Fruit fly (Drosophila melanogaster) whole organism, embryonic: ENCODE data around the gene PIG-S.

Experiments
- Awh ChIP-seq: fragments of 200-800 bp; sonication (Bioruptor generic); IDR thresholded peaks from 2 replicates; pipeline ENCODE4, ENCODE4 v1.3.6; 2022; ENCODE audit warnings: missing biosample characterization, missing genetic modification characterization
- B-H2 ChIP-seq: fragments of 200-800 bp; sonication (Bioruptor generic); optimal IDR thresholded peaks from 2 replicates; lab custom pipeline; 2018; ENCODE audit warnings: missing biosample characterization, mild to moderate bottlenecking, missing genetic modification characterization
- BEAF-32 ChIP-seq: fragments of 200-800 bp; sonication (Bioruptor generic); optimal IDR thresholded peaks from 3 replicates; lab custom pipeline; 2017; ENCODE audit warnings: missing biosample characterization, missing genetic modification characterization, mild to moderate bottlenecking, moderate library complexity, missing genetic modification reagents
- CG10267 ChIP-seq: fragments of 200-800 bp; sonication (Bioruptor generic); optimal IDR thresholded peaks from 2 replicates; lab custom pipeline; 2018; ENCODE audit warnings: missing biosample characterization, mild to moderate bottlenecking, missing genetic modification characterization, moderate library complexity
- CG10979 ChIP-seq: fragments of 200-800 bp; sonication (Bioruptor generic); optimal IDR thresholded peaks from 2 replicates; lab custom pipeline; 2018; ENCODE audit warnings: missing biosample characterization, mild to moderate bottlenecking, missing genetic modification characterization, moderate library complexity
- CG11093 ChIP-seq: fragments of 200-800 bp; sonication (Bioruptor generic); IDR thresholded peaks from 3 replicates; pipeline ENCODE4 v1.3.6; 2022; ENCODE audit warnings: missing biosample characterization, missing genetic modification characterization
- CG12299 ChIP-seq: fragments of 200-800 bp; sonication (Bioruptor generic); optimal IDR thresholded peaks from 2 replicates; lab custom pipeline; 2018; ENCODE audit warnings: missing biosample characterization, mild to moderate bottlenecking, missing genetic modification characterization
- CG13296 ChIP-seq: fragments of 200-800 bp; sonication (Bioruptor generic); optimal IDR thresholded peaks from 3 replicates; lab custom pipeline; 2018; ENCODE audit warnings: missing biosample characterization, mild to moderate bottlenecking, missing genetic modification characterization
- CG13775 ChIP-seq: fragments of 200-800 bp; sonication (Bioruptor generic); optimal IDR thresholded peaks from 3 replicates; lab custom pipeline; 2017; ENCODE audit warnings: missing biosample characterization, mild to moderate bottlenecking, missing genetic modification characterization
- CG15011 ChIP-seq: fragments of 200-800 bp; sonication (Bioruptor generic); optimal IDR thresholded peaks from 3 replicates; lab custom pipeline; 2018; ENCODE audit warnings: missing biosample characterization, mild to moderate bottlenecking, missing genetic modification characterization
- CG15073 ChIP-seq: fragments of 200-800 bp; sonication (Bioruptor generic); optimal IDR thresholded peaks from 2 replicates; lab custom pipeline; 2016; ENCODE audit warnings: missing biosample characterization, missing genetic modification characterization
- CG18262 ChIP-seq: fragments of 200-800 bp; optimal IDR thresholded peaks from 3 replicates; lab custom pipeline; 2019; ENCODE audit warnings: missing biosample characterization, mild to moderate bottlenecking, missing genetic modification characterization, moderate library complexity
- CG2889 ChIP-seq: fragments of 200-800 bp; sonication (Bioruptor generic); IDR thresholded peaks from 3 replicates; pipeline ENCODE4 v1.3.6; 2022; ENCODE audit warnings: missing biosample characterization, missing genetic modification characterization
- CG30020 ChIP-seq: fragments of 200-800 bp; optimal IDR thresholded peaks from 2 replicates; lab custom pipeline; 2019; ENCODE audit warnings: missing biosample characterization, mild to moderate bottlenecking, missing genetic modification characterization, moderate library complexity
- CG31441 ChIP-seq: fragments of 200-800 bp; sonication (Bioruptor generic); IDR thresholded peaks from 2 replicates; pipeline ENCODE4 v1.3.6; 2022; ENCODE audit warnings: missing biosample characterization, missing genetic modification characterization
- CG32532 ChIP-seq: fragments of 200-800 bp; sonication (Bioruptor generic); IDR thresholded peaks from 2 replicates; pipeline ENCODE4 v1.3.6; 2022; ENCODE audit warnings: missing biosample characterization, missing genetic modification characterization
- CG3407 ChIP-seq: fragments of 200-800 bp; sonication (Bioruptor generic); optimal IDR thresholded peaks from 2 replicates; lab custom pipeline; 2018; ENCODE audit warnings: missing biosample characterization, mild to moderate bottlenecking, missing genetic modification characterization
- CG7556 ChIP-seq: fragments of 200-800 bp; sonication (Bioruptor generic); optimal IDR thresholded peaks from 2 replicates; lab custom pipeline; 2017; ENCODE audit warnings: missing biosample characterization, mild to moderate bottlenecking, missing genetic modification characterization
- CG9437 ChIP-seq: fragments of 200-800 bp; sonication (Bioruptor generic); optimal IDR thresholded peaks from 2 replicates; lab custom pipeline; 2018; ENCODE audit warnings: missing biosample characterization, mild to moderate bottlenecking, missing genetic modification characterization
- Chrac-16 ChIP-seq: fragments of 200-800 bp; sonication (Bioruptor generic); optimal IDR thresholded peaks from 3 replicates; lab custom pipeline; 2016; ENCODE audit warnings: missing biosample characterization, missing genetic modification characterization
- Dad ChIP-seq: fragments of 200-800 bp; sonication (Bioruptor generic); optimal IDR thresholded peaks from 3 replicates; lab custom pipeline; 2016; ENCODE audit warnings: missing biosample characterization, missing genetic modification characterization
- Eip74EF ChIP-seq, 2 experiments: fragments of 200-800 bp in 1 of 2; fragments of >200 bp in 1 of 2; sonication (Bioruptor generic) in 1 of 2; optimal IDR thresholded peaks; 2 replicates each; lab custom pipeline; 2017 to 2019; ENCODE audit warnings: missing biosample characterization in 2 of 2, missing genetic modification characterization in 2 of 2, mild to moderate bottlenecking in 1 of 2, moderate library complexity in 1 of 2
- Gsc ChIP-seq: fragments of 200-800 bp; sonication (Bioruptor generic); IDR thresholded peaks from 2 replicates; pipeline ENCODE4 v1.3.6; 2022; ENCODE audit warnings: missing biosample characterization, missing genetic modification characterization
- Gug ChIP-seq: fragments of 200-800 bp; sonication (Bioruptor generic); IDR thresholded peaks from 4 replicates; pipeline ENCODE4 v1.3.6; 2022; ENCODE audit warnings: missing biosample characterization, missing genetic modification characterization
- HLH54F ChIP-seq: fragments of 200-800 bp; sonication (Bioruptor generic); optimal IDR thresholded peaks from 3 replicates; lab custom pipeline; 2016; ENCODE audit warnings: missing biosample characterization, missing genetic modification characterization
- Hr3 ChIP-seq: fragments of 200-800 bp; sonication (Bioruptor generic); optimal IDR thresholded peaks from 3 replicates; lab custom pipeline; 2016; ENCODE audit warnings: missing biosample characterization, missing genetic modification characterization
- Kr ChIP-seq: fragments of 200-800 bp; sonication (Bioruptor generic); optimal IDR thresholded peaks from 2 replicates; lab custom pipeline; 2017; ENCODE audit warnings: missing biosample characterization, mild to moderate bottlenecking, missing genetic modification characterization
- NfI ChIP-seq: fragments of 200-800 bp; sonication (Bioruptor generic); optimal IDR thresholded peaks from 3 replicates; lab custom pipeline; 2018; ENCODE audit warnings: missing biosample characterization, mild to moderate bottlenecking, missing genetic modification characterization, moderate library complexity
- Oli ChIP-seq: fragments of 200-800 bp; sonication (Bioruptor generic); optimal IDR thresholded peaks from 2 replicates; lab custom pipeline; 2018; ENCODE audit warnings: missing biosample characterization, mild to moderate bottlenecking, missing genetic modification characterization, moderate library complexity
- Ravus ChIP-seq: fragments of 200-800 bp; sonication (Bioruptor generic); IDR thresholded peaks from 2 replicates; pipeline ENCODE4 v1.3.6; 2022; ENCODE audit warnings: missing biosample characterization, missing genetic modification characterization
- Six4 ChIP-seq: fragments of 200-800 bp; sonication (Bioruptor generic); optimal IDR thresholded peaks from 2 replicates; lab custom pipeline; 2016; ENCODE audit warnings: missing biosample characterization, missing genetic modification characterization
- ap ChIP-seq: fragments of 200-800 bp; sonication (Bioruptor generic); IDR thresholded peaks from 2 replicates; pipeline ENCODE4 v1.3.6; 2022; ENCODE audit warnings: missing biosample characterization, missing genetic modification characterization
- ara ChIP-seq: fragments of 200-800 bp; sonication (Bioruptor generic); IDR thresholded peaks from 2 replicates; pipeline ENCODE4 v1.3.6; 2022; ENCODE audit warnings: missing biosample characterization, missing genetic modification characterization
- chinmo ChIP-seq: fragments of 200-800 bp; sonication (Bioruptor generic); IDR thresholded peaks from 4 replicates; pipeline ENCODE4 v1.3.6; 2022; ENCODE audit warnings: missing biosample characterization, missing genetic modification characterization; ENCODE audit not compliant: partially characterized antibody
- chn ChIP-seq: fragments of 200-800 bp; sonication (Bioruptor generic); optimal IDR thresholded peaks from 2 replicates; lab custom pipeline; 2016; ENCODE audit warnings: missing biosample characterization, missing genetic modification characterization
- gem ChIP-seq: fragments of 200-800 bp; sonication (Bioruptor generic); optimal IDR thresholded peaks from 2 replicates; lab custom pipeline; 2019; ENCODE audit warnings: missing biosample characterization, mild to moderate bottlenecking, missing genetic modification characterization, moderate library complexity
- grau ChIP-seq: fragments of 200-800 bp; optimal IDR thresholded peaks from 3 replicates; lab custom pipeline; 2019; ENCODE audit warnings: missing biosample characterization, mild to moderate bottlenecking, missing genetic modification characterization, moderate library complexity
- ind ChIP-seq: fragments of 200-800 bp; sonication (Bioruptor generic); optimal IDR thresholded peaks from 3 replicates; lab custom pipeline; 2016; ENCODE audit warnings: missing biosample characterization, missing genetic modification characterization
- klu ChIP-seq: fragments of 200-800 bp; sonication (Bioruptor generic); IDR thresholded peaks from 2 replicates; pipeline ENCODE4 v1.3.6; 2022; ENCODE audit warnings: missing biosample characterization, missing genetic modification characterization
- lab ChIP-seq: fragments of 200-800 bp; sonication (Bioruptor generic); optimal IDR thresholded peaks from 3 replicates; lab custom pipeline; 2017; ENCODE audit warnings: missing biosample characterization, missing genetic modification characterization, mild to moderate bottlenecking, moderate library complexity, missing genetic modification reagents
- luna ChIP-seq: fragments of 200-800 bp; sonication (Bioruptor generic); optimal IDR thresholded peaks from 2 replicates; lab custom pipeline; 2016; ENCODE audit warnings: missing biosample characterization, missing genetic modification characterization
- oc ChIP-seq: fragments of 200-800 bp; sonication (Bioruptor generic); optimal IDR thresholded peaks from 2 replicates; lab custom pipeline; 2018; ENCODE audit warnings: missing biosample characterization, mild to moderate bottlenecking, missing genetic modification characterization, moderate library complexity
- org-1 ChIP-seq: fragments of 200-800 bp; sonication (Bioruptor generic); optimal IDR thresholded peaks from 2 replicates; lab custom pipeline; 2017; ENCODE audit warnings: missing biosample characterization, missing genetic modification characterization
- p53 ChIP-seq: fragments of 200-800 bp; sonication (Bioruptor generic); optimal IDR thresholded peaks from 2 replicates; lab custom pipeline; 2016; ENCODE audit warnings: missing biosample characterization, missing genetic modification characterization
- pan ChIP-seq, 4 experiments: fragments of >200 bp in 3 of 4; fragments of 200-800 bp in 1 of 4; sonication (Bioruptor generic) in 1 of 4; optimal IDR thresholded peaks in 3 of 4; IDR thresholded peaks in 1 of 4; 2 replicates each; pipeline versions ENCODE4 v1.3.6 to Lab custom; 2017 to 2022; ENCODE audit warnings: missing biosample characterization in 2 of 4, missing genetic modification characterization in 2 of 4, mixed read lengths in 1 of 4
- tgo ChIP-seq: fragments of 200-800 bp; sonication (Bioruptor generic); IDR thresholded peaks from 3 replicates; pipeline ENCODE4 v1.3.6; 2022; ENCODE audit warnings: missing biosample characterization, missing genetic modification characterization
- tll ChIP-seq, 2 experiments: fragments of 200-800 bp in 1 of 2; fragments of >200 bp in 1 of 2; sonication (Bioruptor generic) in 1 of 2; optimal IDR thresholded peaks; 2 replicates each; lab custom pipeline; 2017 to 2019; ENCODE audit warnings: missing biosample characterization in 2 of 2, missing genetic modification characterization in 2 of 2, mild to moderate bottlenecking in 1 of 2, moderate library complexity in 1 of 2
- ttk ChIP-seq: fragments of 200-800 bp; sonication (Bioruptor generic); IDR thresholded peaks from 2 replicates; pipeline ENCODE4 v2.1.2; 2022; ENCODE audit warnings: missing biosample characterization, missing genetic modification characterization

Gene PIG-S

DNA sequence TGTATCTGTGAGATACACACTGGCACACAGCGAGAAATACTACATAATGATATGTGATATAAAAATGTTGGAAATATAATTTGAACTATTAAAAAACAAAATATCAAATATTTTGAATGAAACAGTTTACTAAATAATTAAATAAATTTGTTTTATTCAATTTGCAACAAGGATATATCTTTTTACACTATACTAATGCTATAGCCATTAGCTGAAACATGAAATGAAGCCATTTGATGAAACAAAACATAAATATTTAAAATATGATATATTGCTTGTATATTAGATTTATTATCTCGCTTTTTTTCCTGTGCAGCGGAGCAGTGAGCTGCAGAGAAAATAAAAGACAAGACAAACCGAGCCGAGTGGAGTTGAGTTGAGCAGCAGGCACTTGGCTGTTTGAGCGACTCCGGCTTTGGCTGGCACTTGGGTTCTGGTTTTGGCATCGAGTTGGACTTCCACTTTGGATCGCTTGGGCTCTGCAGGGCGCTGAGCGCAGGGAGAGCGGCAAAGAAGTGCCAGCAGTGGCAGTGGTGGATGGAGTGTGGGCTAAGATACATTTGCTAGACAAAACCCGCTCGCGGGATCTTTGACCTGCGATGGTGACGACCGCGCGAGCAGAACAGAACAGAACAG, 24.2 kb downstream of the PIG-S start (continued):
- TF ChIP-seq CG9437 (GFP tag; lab: Kevin White, UChicago) (peak; percentile 74), CG10267 (tag; lab: Kevin White, UChicago) (peak; percentile 91), Hr3 (GFP tag; lab: Kevin White, UChicago) (peak; percentile 72), CG12299 (tag; lab: Kevin White, UChicago) (peak; percentile 75), luna (no peak), CG7556 (GFP tag; lab: Kevin White, UChicago) (peak; percentile 91), NfI (GFP tag; lab: Kevin White, UChicago) (peak; percentile 40), ara (GFP tag; lab: Robert Waterston, UW) (peak; percentile 65), CG32532 (GFP tag; lab: Robert Waterston, UW) (peak; percentile 62; the same call in 1 of the 2 replicates), CG13775 (GFP tag; lab: Kevin White, UChicago) (peak; percentile 68), CG13296 (GFP tag; lab: Kevin White, UChicago) (peak; percentile 79), tgo (GFP tag; lab: Robert Waterston, UW) (peak; percentile 61), CG11093 (0 out of 3 replicates have a peak, but pooled peaks have one; percentile 38), BEAF-32 (GFP tag; lab: Kevin White, UChicago) (no peak), CG10979 (tag; lab: Kevin White, UChicago) (peak; percentile 95), tll (GFP tag; optimal IDR thresholded peaks at IDR 0.05; lab: Kevin White, UChicago) (peak in 1 of 2 experiments; percentile 21), ap (GFP tag; lab: Robert Waterston, UW) (peak; percentile 60; the same call in 1 of the 2 replicates), ind (peak; percentile 74), org-1 (GFP tag; lab: Kevin White, UChicago) (peak; percentile 66), chinmo (peak; percentile 56; the same call in 1 of the 4 replicates), Eip74EF (GFP tag; optimal IDR thresholded peaks at IDR 0.05; lab: Kevin White, UChicago) (peak in 1 of 2 experiments; percentile 86), Gug (GFP tag; lab: Robert Waterston, UW) (no peak), pan (optimal IDR thresholded peaks at IDR 0.05; lab: Kevin White, UChicago) (no peak), pan (GFP tag; optimal IDR thresholded peaks at IDR 0.05 in 1 of 2, IDR thresholded peaks at IDR 0.05 in 1 of 2) (peak in 1 of 2 experiments; percentile 69), CG3407 (GFP tag; lab: Kevin White, UChicago) (peak; percentile 53), Gsc (GFP tag; lab: Robert Waterston, UW) (no peak), klu (GFP tag; lab: Robert Waterston, UW) (peak; percentile 60; the same call in 1 of the 2 replicates), grau (peak; percentile 88), gem (tag; lab: Kevin White, UChicago) (peak; percentile 94), Ravus (GFP tag; lab: Robert Waterston, UW) (peak; percentile 17), oc (tag; lab: Kevin White, UChicago) (peak; percentile 63), B-H2 (no peak), Six4 (peak; percentile 71), chn (GFP tag; lab: Kevin White, UChicago) (no peak), lab (GFP tag; lab: Kevin White, UChicago) (peak; percentile 75), CG15011 (GFP tag; lab: Kevin White, UChicago) (peak; percentile 75), CG30020 (tag; lab: Kevin White, UChicago) (peak; percentile 73), HLH54F (GFP tag; lab: Kevin White, UChicago) (no peak), CG18262 (tag; lab: Kevin White, UChicago) (peak; percentile 97), Oli (tag; lab: Kevin White, UChicago) (peak; percentile 78), Awh (peak; percentile 36; the same call in 1 of the 2 replicates), p53 (GFP tag; lab: Kevin White, UChicago) (no peak), CG31441 (GFP tag; lab: Robert Waterston, UW) (peak; percentile 97), Dad (GFP tag; lab: Kevin White, UChicago) (no peak), ttk (GFP tag; lab: Robert Waterston, UW) (peak; percentile 55), Chrac-16 (GFP tag; lab: Kevin White, UChicago) (peak; percentile 49), CG15073 (GFP tag; lab: Kevin White, UChicago) (no peak), CG2889 (GFP tag; lab: Robert Waterston, UW) (peak; percentile 40; the same call in 1 of the 3 replicates), Kr (GFP tag; lab: Kevin White, UChicago) (no peak)
